Worm (Caenorhabditis elegans) whole organism, midembryonic: Measurements from ENCODE around the gene mct-6.

Source experiments
- T22C8.4 ChIP-seq: fragments of 200-800 bp; sonication (Bioruptor generic); IDR thresholded peaks from 2 replicates; pipeline ENCODE4 v1.3.6; 2022; ENCODE audit warnings: missing genetic modification characterization, missing compliant biosample characterization
- cog-1 ChIP-seq: sonication (generic microtip); optimal IDR thresholded peaks from 2 replicates; lab custom pipeline; 2016; ENCODE audit warnings: missing genetic modification characterization, missing compliant biosample characterization
- flt-1 ChIP-seq: fragments of 200-800 bp; sonication (Bioruptor generic); IDR thresholded peaks from 2 replicates; pipeline ENCODE4 v1.3.6; 2022; ENCODE audit warnings: missing genetic modification characterization, missing compliant biosample characterization
- klf-2 ChIP-seq: fragments of 200-800 bp; sonication (Bioruptor generic); conservative IDR thresholded peaks from 2 replicates; pipeline ENCODE4 v1.3.6; 2022; ENCODE audit warnings: missing genetic modification reagents, missing genetic modification characterization, missing compliant biosample characterization
- med-1 ChIP-seq: sonication (generic microtip); optimal IDR thresholded peaks from 2 replicates; lab custom pipeline; 2017; ENCODE audit warnings: missing genetic modification characterization, mild to moderate bottlenecking, missing compliant biosample characterization, antibody characterized with exemption, missing genetic modification reagents; ENCODE audit not compliant: insufficient read depth
- ref-1 ChIP-seq: fragments of 200-800 bp; sonication (Bioruptor generic); conservative IDR thresholded peaks from 2 replicates; pipeline ENCODE4 v1.3.6; 2022; ENCODE audit warnings: missing genetic modification reagents, missing genetic modification characterization, missing compliant biosample characterization
- tab-1 ChIP-seq: fragments of 200-800 bp; sonication (Bioruptor generic); IDR thresholded peaks from 2 replicates; pipeline ENCODE4 v1.3.6; 2022; ENCODE audit warnings: missing genetic modification characterization, missing compliant biosample characterization
- ztf-23 ChIP-seq: fragments of 200-800 bp; sonication (Bioruptor generic); IDR thresholded peaks from 2 replicates; pipeline ENCODE4 v1.3.6; 2022; ENCODE audit warnings: missing genetic modification reagents, missing genetic modification characterization, missing compliant biosample characterization
- ztf-29 ChIP-seq: fragments of 200-800 bp; sonication (Bioruptor generic); IDR thresholded peaks from 2 replicates; pipeline ENCODE4 v1.3.6; 2022; ENCODE audit warnings: missing genetic modification reagents, missing genetic modification characterization, missing compliant biosample characterization

The mct-6 gene

DNA sequence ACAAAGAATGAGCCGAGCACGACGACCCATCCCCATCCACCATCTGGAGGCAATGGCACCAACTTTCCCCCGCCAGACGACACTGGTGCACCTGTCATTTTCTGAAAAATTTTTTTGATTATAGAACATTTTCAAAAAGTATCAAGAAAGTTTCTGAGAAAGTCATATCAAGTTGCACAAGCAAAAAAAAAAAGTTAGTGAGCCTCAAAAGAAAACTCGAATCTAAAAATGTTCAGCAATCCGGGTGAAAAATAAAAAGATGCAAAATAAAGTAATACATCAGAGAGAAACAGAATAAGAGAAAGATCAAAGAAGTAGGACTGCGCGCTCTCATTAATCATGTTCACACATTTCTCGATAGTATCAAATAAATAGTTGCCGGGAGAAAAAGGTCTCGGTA is at the start of gene mct-6:
Gene mct-6, minus strand, starts transcription at position 101 of the 400 bp plus-strand sequence.
- TF ChIP-seq med-1 (GFP tag; lab: Kevin White, UChicago) (no peak), ztf-29 (GFP tag; lab: Robert Waterston, UW) (no peak), flt-1 (GFP tag; lab: Robert Waterston, UW) (no peak), klf-2 (GFP tag; lab: Robert Waterston, UW) (no peak), T22C8.4 (GFP tag; lab: Robert Waterston, UW) (no peak), ztf-23 (no peak), cog-1 (no peak), tab-1 (no peak), ref-1 (GFP tag; lab: Robert Waterston, UW) (no peak)

DNA sequence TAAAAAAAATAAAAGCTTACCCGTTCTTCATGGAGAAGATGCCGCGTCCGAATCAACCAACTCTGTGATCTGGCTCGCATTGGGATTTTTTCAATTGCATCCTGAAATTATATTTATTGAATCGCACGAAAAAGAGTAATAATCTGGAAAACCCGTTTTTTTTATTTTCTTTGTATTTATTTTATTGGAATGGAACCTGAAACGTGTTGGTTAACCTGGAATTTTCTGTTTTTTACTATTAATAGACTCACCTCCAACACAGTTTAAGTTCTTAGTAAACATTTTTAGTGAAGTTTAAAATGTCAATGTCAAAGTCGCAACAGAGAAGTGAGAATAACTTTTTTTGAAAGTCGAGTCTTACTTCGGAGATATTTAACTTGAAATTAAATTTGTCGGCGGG is 48.0 kb upstream of the mct-6 start:
- no peak for TF ChIP-seq cog-1
- TF ChIP-seq ztf-29 (GFP tag; lab: Robert Waterston, UW), result no peak
- no peak for TF ChIP-seq ztf-23
- TF ChIP-seq klf-2 (GFP tag; lab: Robert Waterston, UW), result no peak
- TF ChIP-seq flt-1 (GFP tag; lab: Robert Waterston, UW), result no peak
- TF ChIP-seq T22C8.4 (GFP tag; lab: Robert Waterston, UW), result no peak
- no peak for TF ChIP-seq tab-1
- no peak for TF ChIP-seq med-1 (GFP tag; lab: Kevin White, UChicago)
- TF ChIP-seq ref-1 (GFP tag; lab: Robert Waterston, UW), result no peak

DNA sequence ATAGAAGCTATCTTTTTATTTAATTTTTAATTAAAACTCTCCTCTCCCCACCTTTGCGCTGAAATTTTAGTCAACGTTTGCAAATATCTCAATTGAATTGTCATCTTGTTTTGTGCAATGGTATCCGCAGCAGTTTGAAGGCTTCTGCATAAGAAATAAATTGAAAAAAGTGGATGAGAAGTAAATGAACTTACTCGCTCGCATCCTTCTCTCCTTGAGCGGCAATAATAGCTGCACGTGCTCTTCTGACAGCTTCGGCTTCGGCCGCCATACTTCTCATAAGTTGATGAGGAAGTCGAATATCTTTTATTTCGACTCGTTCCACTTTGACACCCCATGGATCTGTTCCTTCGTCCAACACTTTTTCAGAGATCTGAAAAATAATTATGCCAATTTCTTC is 46.6 kb upstream of the mct-6 start:
- TF ChIP-seq flt-1 (GFP tag; lab: Robert Waterston, UW) (no peak), ztf-29 (GFP tag; lab: Robert Waterston, UW) (no peak), cog-1 (no peak), klf-2 (GFP tag; lab: Robert Waterston, UW) (no peak), ztf-23 (no peak), tab-1 (no peak), med-1 (GFP tag; lab: Kevin White, UChicago) (no peak)

DNA sequence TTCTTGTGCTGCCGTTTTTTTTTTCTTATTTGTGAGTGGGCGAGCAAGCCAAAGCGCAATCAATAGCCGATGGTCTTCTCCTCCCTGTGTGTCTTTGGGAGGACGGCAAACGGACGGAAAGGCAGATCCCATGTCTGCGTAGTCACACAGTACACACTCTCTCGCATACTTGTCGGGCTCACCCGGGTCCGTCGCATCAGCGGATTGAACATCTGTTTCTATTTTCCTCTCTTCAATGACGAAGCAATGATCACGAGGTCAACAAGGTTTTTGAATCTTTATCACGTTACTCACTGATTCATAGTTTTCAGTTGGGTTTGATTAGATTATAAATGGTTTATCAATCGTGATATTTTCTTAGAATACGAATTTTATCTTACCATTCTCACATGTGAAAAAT is 45.2 kb upstream of the mct-6 start:
- no peak for TF ChIP-seq ztf-23
- 0 out of 2 replicates have a peak, but pooled peaks have one; percentile 36 for TF ChIP-seq flt-1 (GFP tag; lab: Robert Waterston, UW)

DNA sequence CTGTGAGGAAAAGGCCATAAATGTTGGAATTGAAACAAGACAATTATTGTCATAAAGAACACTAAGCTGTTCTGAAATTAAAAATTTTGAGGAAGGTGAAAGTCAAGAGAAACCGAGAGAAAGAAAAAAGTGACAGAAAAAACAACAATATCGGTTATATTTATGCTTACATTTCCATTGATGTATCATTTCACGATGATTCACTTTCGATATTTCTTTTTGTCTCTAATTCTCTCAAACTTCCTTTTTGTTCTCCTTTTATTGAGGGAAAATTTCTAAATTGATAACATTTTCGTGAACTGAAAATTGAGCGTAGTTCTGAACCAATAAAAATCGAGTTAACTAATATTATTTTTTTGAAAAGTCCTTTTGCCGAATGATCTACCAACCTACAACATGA is 44.6 kb upstream of the mct-6 start:
- TF ChIP-seq ztf-23 (no peak), T22C8.4 (GFP tag; lab: Robert Waterston, UW) (no peak), med-1 (GFP tag; lab: Kevin White, UChicago) (no peak), tab-1 (no peak), ztf-29 (GFP tag; lab: Robert Waterston, UW) (no peak), ref-1 (GFP tag; lab: Robert Waterston, UW) (no peak), cog-1 (no peak), flt-1 (GFP tag; lab: Robert Waterston, UW) (no peak), klf-2 (GFP tag; lab: Robert Waterston, UW) (no peak)

DNA sequence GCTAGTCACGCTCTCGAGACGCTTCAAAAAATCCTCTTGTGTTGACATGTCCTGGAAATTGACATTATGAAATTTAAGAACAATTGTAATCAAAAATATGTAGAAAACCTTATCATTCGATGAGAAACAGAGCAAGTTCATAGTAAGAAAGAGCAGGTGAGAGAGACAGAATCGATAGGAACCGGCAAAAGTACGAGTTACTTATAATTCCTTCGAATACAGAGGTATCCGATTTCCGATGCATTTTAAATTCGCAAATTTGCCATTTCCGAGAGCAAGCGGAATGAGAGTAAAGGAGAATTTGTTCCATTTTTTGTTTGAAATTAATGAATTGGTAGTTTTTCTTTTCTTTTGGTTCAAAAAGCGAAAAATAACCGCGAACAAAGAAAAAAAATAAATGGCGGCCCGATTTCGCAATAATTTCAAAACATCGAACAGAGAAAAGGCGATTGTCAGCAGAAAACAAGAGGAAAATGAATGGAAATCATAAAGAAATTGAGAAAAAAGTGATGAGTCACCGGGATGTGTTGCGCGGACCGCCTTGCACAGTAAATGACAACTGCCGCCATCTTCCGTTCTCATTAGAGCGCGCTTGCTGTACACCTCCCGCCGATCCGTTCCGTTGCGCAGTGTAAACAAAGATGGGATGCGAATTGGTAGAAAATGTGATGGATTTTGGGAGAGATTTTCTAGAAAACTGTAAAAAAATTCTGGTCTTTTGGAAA is 43.5 kb upstream of the mct-6 start, which contains the start of gene cas-1:
Gene cas-1, minus strand, starts transcription at position 51 of the 725 bp plus-strand sequence.
- TF ChIP-seq flt-1 (GFP tag; lab: Robert Waterston, UW), result peak; percentile 32; the same call in 1 of the 2 replicates
- no peak for TF ChIP-seq med-1 (GFP tag; lab: Kevin White, UChicago)

DNA sequence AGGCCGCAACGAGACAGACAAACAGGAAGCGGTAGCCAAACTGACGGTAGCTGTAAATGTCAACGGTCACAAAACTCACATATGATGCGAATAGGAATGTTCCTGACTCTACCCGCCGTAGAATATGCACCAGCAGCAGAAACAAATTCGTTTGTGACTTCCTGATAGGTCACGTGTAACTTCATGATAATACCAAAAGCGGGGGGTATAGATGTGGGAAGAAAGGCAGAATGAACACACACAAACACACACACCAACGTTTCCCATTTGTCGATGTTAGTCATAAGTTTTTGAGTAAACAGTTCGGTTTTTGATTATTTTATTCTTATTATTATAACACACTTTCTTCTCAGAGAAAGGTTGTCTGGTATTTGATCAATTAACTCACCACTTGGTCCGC is 42.9 kb upstream of the mct-6 start:
- TF ChIP-seq ref-1 (GFP tag; lab: Robert Waterston, UW), result no peak
- TF ChIP-seq flt-1 (GFP tag; lab: Robert Waterston, UW), result no peak
- TF ChIP-seq klf-2 (GFP tag; lab: Robert Waterston, UW), result no peak
- no peak for TF ChIP-seq ztf-23
- no peak for TF ChIP-seq med-1 (GFP tag; lab: Kevin White, UChicago)
- no peak for TF ChIP-seq T22C8.4 (GFP tag; lab: Robert Waterston, UW)
- TF ChIP-seq ztf-29 (GFP tag; lab: Robert Waterston, UW), result no peak
- TF ChIP-seq tab-1, result no peak
- TF ChIP-seq cog-1, result no peak

DNA sequence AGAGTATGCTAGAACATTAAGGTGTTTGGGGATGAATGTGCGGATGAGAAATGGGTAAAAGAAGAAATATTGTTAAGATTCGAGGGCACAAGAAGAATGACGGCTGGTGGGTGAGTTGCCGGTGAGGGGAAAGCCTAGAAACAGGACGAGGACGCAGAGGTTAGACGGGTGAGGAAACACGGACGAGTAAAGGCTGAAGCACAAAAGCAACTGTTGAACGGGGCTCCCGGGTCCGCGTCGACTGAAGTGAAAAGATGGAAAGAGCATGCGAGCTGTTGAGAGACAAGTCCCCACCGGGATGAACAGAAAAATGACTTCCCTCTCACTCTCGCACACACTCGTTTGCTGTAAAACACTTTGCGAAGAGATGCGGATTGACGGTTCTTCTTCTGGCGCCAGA is 41.7 kb upstream of the mct-6 start:
- no peak for TF ChIP-seq ref-1 (GFP tag; lab: Robert Waterston, UW)
- TF ChIP-seq tab-1, result no peak
- no peak for TF ChIP-seq ztf-23
- no peak for TF ChIP-seq med-1 (GFP tag; lab: Kevin White, UChicago)
- no peak for TF ChIP-seq klf-2 (GFP tag; lab: Robert Waterston, UW)
- no peak for TF ChIP-seq T22C8.4 (GFP tag; lab: Robert Waterston, UW)
- no peak for TF ChIP-seq ztf-29 (GFP tag; lab: Robert Waterston, UW)
- no peak for TF ChIP-seq cog-1
- TF ChIP-seq flt-1 (GFP tag; lab: Robert Waterston, UW), result no peak

DNA sequence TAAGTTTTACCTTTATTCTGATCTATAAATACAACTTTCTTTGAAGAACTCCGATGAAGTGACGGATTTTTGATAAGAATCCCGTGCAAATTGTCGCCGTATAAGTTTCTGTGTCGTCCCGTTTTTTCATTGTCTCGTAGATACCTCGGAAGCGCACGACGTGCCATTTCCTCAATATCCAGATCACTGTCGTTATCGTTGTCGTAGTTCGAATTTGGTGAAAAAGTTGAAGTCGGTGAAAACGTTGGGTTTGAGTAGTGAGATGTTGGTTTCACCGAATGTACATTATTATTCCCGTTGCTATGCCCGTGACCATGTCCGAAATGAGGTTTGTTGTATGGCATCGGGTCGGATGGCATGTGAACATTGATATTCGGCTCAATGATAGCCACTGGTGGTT is 39.4 kb upstream of the mct-6 start:
- no peak for TF ChIP-seq T22C8.4 (GFP tag; lab: Robert Waterston, UW)
- no peak for TF ChIP-seq tab-1
- no peak for TF ChIP-seq flt-1 (GFP tag; lab: Robert Waterston, UW)

DNA sequence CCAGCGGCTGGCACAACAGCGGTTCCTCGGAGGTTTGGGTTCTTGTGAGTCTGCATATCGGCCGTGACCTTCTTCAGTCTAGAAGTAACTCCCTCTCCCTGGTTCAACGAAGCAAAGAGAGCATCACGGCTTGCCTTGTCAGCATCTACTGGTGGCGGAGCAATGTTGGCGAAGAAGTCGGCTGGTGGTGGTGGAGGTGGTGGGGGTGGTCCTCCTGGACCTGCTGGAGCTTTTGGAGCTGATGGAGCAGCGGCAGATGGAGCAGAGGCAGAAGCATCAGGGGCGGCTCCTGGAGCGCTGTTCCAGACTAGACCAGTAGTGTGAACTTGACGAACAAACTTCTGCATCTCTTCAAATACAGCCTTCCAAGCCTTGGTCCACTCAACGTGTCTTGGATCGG is 38.2 kb upstream of the mct-6 start:
- TF ChIP-seq ztf-29 (GFP tag; lab: Robert Waterston, UW) (no peak), flt-1 (GFP tag; lab: Robert Waterston, UW) (no peak), tab-1 (no peak), ztf-23 (no peak), T22C8.4 (GFP tag; lab: Robert Waterston, UW) (no peak), cog-1 (no peak), ref-1 (GFP tag; lab: Robert Waterston, UW) (no peak), med-1 (GFP tag; lab: Kevin White, UChicago) (no peak), klf-2 (GFP tag; lab: Robert Waterston, UW) (no peak)
